Fruit fly (Drosophila melanogaster): ENCODE results near the gene CG32119.
A peak's percentile ranks its signal among the peaks of the same experiment; 100 is the strongest.

CG32119 gene

DNA sequence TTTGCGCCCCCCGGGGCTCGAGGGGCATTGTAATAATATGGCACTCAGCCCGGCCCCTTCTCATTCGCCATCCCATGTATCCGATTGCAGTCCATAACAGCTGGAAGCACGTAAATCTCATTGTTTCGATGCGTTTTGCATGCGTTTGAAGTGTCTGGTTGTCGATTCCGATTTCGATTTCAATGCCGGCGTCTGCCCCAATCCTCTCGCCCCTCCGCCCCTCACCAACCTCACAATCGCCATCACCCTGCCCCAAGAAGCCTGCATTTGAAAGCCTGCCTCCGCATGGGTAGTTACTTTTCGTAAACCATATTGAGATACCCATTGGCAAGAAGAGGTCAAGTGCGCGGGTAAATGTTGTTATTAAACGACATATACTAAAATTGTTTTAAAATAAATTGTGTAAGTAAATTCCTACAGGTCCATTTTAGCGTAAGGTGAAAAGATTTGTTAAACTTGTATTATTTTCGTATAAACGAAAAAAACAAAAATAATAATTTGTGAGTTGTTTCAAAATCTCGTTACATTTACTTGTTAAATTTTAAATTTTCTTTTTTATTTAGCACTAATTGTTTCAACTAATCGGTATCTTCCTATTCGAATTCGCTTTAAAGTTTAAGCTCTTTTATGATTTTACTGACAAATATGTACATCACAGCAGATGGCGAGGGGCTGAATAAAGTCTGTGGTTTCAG is 35.7 kb downstream of the CG32119 start (continued):
- TF ChIP-seq GATAe (GFP tag; conservative IDR thresholded peaks at IDR 0.05) (no peak), Trl (optimal IDR thresholded peaks at IDR 0.05) (no peak), Trl (GFP tag; optimal IDR thresholded peaks at IDR 0.05) (no peak), chn (GFP tag; optimal IDR thresholded peaks at IDR 0.05) (no peak), jing (GFP tag; optimal IDR thresholded peaks at IDR 0.05) (no peak), BEAF-32 (GFP tag; optimal IDR thresholded peaks at IDR 0.05) (no peak), CG7372 (GFP tag; IDR thresholded peaks at IDR 0.05) (no peak), CG6683 (GFP tag; optimal IDR thresholded peaks at IDR 0.05) (no peak), CG10147 (GFP tag; optimal IDR thresholded peaks at IDR 0.05) (no peak), gcm2 (GFP tag; optimal IDR thresholded peaks at IDR 0.05) (no peak), CG10654 (GFP tag; optimal IDR thresholded peaks at IDR 0.05) (no peak), CG17328 (GFP tag; IDR thresholded peaks at IDR 0.05) (peak; percentile 4; the same call in 1 of the 2 replicates), dmrt99B (tag; optimal IDR thresholded peaks at IDR 0.05) (peak; percentile 28), seq (GFP tag; IDR thresholded peaks at IDR 0.05) (no peak), MTF-1 (GFP tag; optimal IDR thresholded peaks at IDR 0.05; ENCODE audit: borderline replicate concordance) (no peak), CG16815 (GFP tag; optimal IDR thresholded peaks at IDR 0.05) (no peak), Deaf1 (tag; optimal IDR thresholded peaks at IDR 0.05) (no peak), CG8281 (tag; optimal IDR thresholded peaks at IDR 0.05) (no peak), chif (GFP tag; optimal IDR thresholded peaks at IDR 0.05) (no peak), CG17359 (tag; optimal IDR thresholded peaks at IDR 0.05) (no peak), Jarid2 (GFP tag; optimal IDR thresholded peaks at IDR 0.05) (no peak), cad (GFP tag; optimal IDR thresholded peaks at IDR 0.05) (no peak), CG31441 (GFP tag; IDR thresholded peaks at IDR 0.05) (peak; percentile 35; the same call in 1 of the 2 replicates), Atf3 (GFP tag; optimal IDR thresholded peaks at IDR 0.05) (no peak), CG10209 (GFP tag; optimal IDR thresholded peaks at IDR 0.05) (no peak), CG4707 (GFP tag; optimal IDR thresholded peaks at IDR 0.05) (no peak), phol (tag; optimal IDR thresholded peaks at IDR 0.05) (peak; percentile 22), slp2 (GFP tag; optimal IDR thresholded peaks at IDR 0.05) (no peak), Aef1 (GFP tag; IDR thresholded peaks at IDR 0.05) (no peak), Scr (GFP tag; IDR thresholded peaks at IDR 0.05; ENCODE audit: partially characterized antibody) (no peak), Opbp (GFP tag; IDR thresholded peaks at IDR 0.05; ENCODE audit: partially characterized antibody) (no peak), CG11504 (tag; optimal IDR thresholded peaks at IDR 0.05) (peak; percentile 47), CG18262 (tag; optimal IDR thresholded peaks at IDR 0.05) (peak; percentile 38), CG1647 (GFP tag; optimal IDR thresholded peaks at IDR 0.05) (no peak), psq (GFP tag; optimal IDR thresholded peaks at IDR 0.05) (no peak), Blimp-1 (GFP tag; optimal IDR thresholded peaks at IDR 0.05) (no peak), lilli (GFP tag; optimal IDR thresholded peaks at IDR 0.05) (no peak), gce (GFP tag; IDR thresholded peaks at IDR 0.05) (no peak), Dad (GFP tag; optimal IDR thresholded peaks at IDR 0.05) (no peak), CG12942 (GFP tag; optimal IDR thresholded peaks at IDR 0.05) (no peak), CG1602 (GFP tag; optimal IDR thresholded peaks at IDR 0.05) (no peak), pan (optimal IDR thresholded peaks at IDR 0.05) (no peak), pan (GFP tag; optimal IDR thresholded peaks at IDR 0.05 in 1 of 2, IDR thresholded peaks at IDR 0.05 in 1 of 2) (no peak), Lpt (GFP tag; optimal IDR thresholded peaks at IDR 0.05) (no peak), CG15696 (tag; optimal IDR thresholded peaks at IDR 0.05) (no peak), CG4360 (GFP tag; IDR thresholded peaks at IDR 0.05) (no peak), Ptx1 (GFP tag; IDR thresholded peaks at IDR 0.05) (0 out of 2 replicates have a peak, but pooled peaks have one; percentile 6), Camta (GFP tag; optimal IDR thresholded peaks at IDR 0.05) (no peak), CG10431 (GFP tag; optimal IDR thresholded peaks at IDR 0.05) (no peak), Doc3 (GFP tag; IDR thresholded peaks at IDR 0.05; ENCODE audit: partially characterized antibody) (no peak), CG4282 (GFP tag; optimal IDR thresholded peaks at IDR 0.05) (no peak)

Measured in whole organism, embryonic.